Worm (Caenorhabditis elegans): Measurements from ENCODE around the gene mab-10.

mab-10 gene

DNA sequence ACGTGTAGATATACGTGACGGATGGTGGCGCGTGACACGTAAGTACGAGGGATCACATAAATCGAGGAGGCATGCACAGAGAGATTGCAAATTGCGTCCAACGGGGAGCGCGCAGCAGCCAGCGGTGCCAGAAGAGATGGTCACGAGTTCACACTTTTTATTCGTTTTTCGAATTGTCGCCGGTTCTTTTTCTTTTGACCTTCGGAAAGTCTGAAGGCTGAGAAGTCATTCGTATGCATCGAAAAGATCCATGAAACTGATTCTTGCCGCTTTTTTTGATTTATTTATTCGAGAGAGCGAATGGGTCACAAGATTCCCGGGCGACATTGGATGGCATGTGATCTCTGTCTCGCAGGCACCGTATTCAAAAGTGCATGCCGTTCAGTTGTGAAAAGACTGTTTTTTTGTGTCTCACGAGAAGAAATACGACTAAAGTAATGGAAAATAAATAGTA, 31.1 kb downstream of the mab-10 start (continued):
- TF ChIP-seq Y55F3AM.14 (GFP tag; optimal IDR thresholded peaks at IDR 0.05) (peak; percentile 53), ztf-11 (tag; optimal IDR thresholded peaks at IDR 0.05) (no peak), fos-1 (tag; optimal IDR thresholded peaks at IDR 0.05) (no peak)

DNA sequence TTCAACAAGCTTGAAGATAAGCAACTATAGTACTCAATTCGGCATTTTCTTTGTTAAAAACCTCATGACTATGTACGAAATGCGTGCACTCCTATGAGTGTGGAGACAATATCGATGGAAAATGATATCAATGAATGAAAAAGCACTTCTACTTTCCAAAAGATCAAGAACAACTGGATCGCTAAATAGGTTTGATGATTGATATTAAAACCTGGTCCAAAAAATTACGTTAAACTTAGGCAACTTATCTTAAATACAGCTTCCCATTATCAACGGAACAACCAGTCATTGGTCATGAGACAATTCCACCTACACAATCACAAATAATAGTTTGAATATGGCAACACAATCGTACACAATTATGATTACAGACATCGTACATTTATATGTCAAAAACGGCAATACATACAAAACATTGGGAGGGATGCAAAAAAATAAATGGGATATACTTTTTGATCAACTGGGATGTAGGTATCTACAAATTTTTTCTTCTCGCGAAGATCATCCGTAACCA, 31.8 kb downstream of the mab-10 start:
- TF ChIP-seq nhr-21 (tag; optimal IDR thresholded peaks at IDR 0.05) (peak; percentile 23), nhr-6 (tag; optimal IDR thresholded peaks at IDR 0.05) (peak; percentile 13), lin-39 (tag; optimal IDR thresholded peaks at IDR 0.05) (no peak), blmp-1 (tag; optimal IDR thresholded peaks at IDR 0.05; ENCODE audit: insufficient read depth) (no peak), ZK546.5 (tag; optimal IDR thresholded peaks at IDR 0.05) (no peak), peb-1 (tag; optimal IDR thresholded peaks at IDR 0.05) (no peak), F13H6.1 (tag; optimal IDR thresholded peaks at IDR 0.05) (no peak), fos-1 (tag; optimal IDR thresholded peaks at IDR 0.05) (peak; percentile 4), mbf-1 (tag; optimal IDR thresholded peaks at IDR 0.05) (no peak), lsy-2 (tag; optimal IDR thresholded peaks at IDR 0.05) (no peak), nhr-10 (tag; optimal IDR thresholded peaks at IDR 0.05) (no peak), ama-1 (optimal IDR thresholded peaks at IDR 0.05) (peak; percentile 7)

DNA sequence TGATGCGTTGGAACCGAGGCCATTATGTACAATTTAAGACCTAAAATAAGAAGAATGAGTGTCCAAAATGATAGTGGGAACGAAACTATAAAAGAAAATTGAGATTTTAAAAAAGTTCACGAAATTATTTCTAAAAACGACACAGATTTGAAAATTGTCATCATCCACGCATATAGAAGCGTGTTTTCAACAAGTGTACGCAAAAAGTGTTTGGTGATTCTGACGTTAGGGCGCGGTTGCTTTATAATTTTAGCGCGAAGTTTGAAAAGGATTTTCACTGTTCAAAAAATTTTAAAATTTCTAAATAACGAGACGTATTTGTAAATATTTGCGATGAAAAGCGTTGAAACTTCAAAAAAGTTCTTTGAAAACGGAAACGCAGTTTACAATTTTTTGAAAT, 35.5 kb downstream of the mab-10 start, which contains the start of gene cdc-48.1:
cdc-48.1 (minus strand) TSS at position 40 of the 400 bp plus-strand sequence.
- TF ChIP-seq ztf-11 (tag; optimal IDR thresholded peaks at IDR 0.05) (peak; percentile 87), blmp-1 (tag; optimal IDR thresholded peaks at IDR 0.05; ENCODE audit: insufficient read depth) (peak; percentile 97), C34F6.9 (tag; optimal IDR thresholded peaks at IDR 0.05) (peak; percentile 100), nhr-237 (tag; optimal IDR thresholded peaks at IDR 0.05) (peak; percentile 93), egl-27 (tag; optimal IDR thresholded peaks at IDR 0.05) (peak; percentile 100), crh-2 (tag; optimal IDR thresholded peaks at IDR 0.05) (peak; percentile 100), unc-39 (tag; optimal IDR thresholded peaks at IDR 0.05) (peak; percentile 57), fos-1 (tag; optimal IDR thresholded peaks at IDR 0.05) (peak; percentile 100), mbf-1 (tag; optimal IDR thresholded peaks at IDR 0.05) (peak; percentile 70), elt-1 (tag; optimal IDR thresholded peaks at IDR 0.05) (peak; percentile 47), nhr-12 (tag; optimal IDR thresholded peaks at IDR 0.05) (peak; percentile 84), lsy-2 (tag; optimal IDR thresholded peaks at IDR 0.05) (peak; percentile 98 to 99), skn-1 (tag; optimal IDR thresholded peaks at IDR 0.05) (peak; percentile 100), ztf-4 (tag; optimal IDR thresholded peaks at IDR 0.05) (peak; percentile 100), lin-39 (tag; optimal IDR thresholded peaks at IDR 0.05) (peak; percentile 99), nhr-11 (tag; optimal IDR thresholded peaks at IDR 0.05) (peak; percentile 98), R02D3.7 (tag; optimal IDR thresholded peaks at IDR 0.05) (peak; percentile 91), ceh-16 (tag; optimal IDR thresholded peaks at IDR 0.05) (peak; percentile 100), sem-4 (tag; optimal IDR thresholded peaks at IDR 0.05) (peak; percentile 100), ceh-82 (tag; optimal IDR thresholded peaks at IDR 0.05) (peak; percentile 98), nhr-23 (tag; optimal IDR thresholded peaks at IDR 0.05) (peak; percentile 62), nhr-10 (tag; optimal IDR thresholded peaks at IDR 0.05) (peak; percentile 95), unc-55 (GFP tag; optimal IDR thresholded peaks at IDR 0.05) (peak; percentile 100), lin-13 (GFP tag; optimal IDR thresholded peaks at IDR 0.05) (peak; percentile 100), peb-1 (tag; optimal IDR thresholded peaks at IDR 0.05) (peak; percentile 55), mdl-1 (tag; optimal IDR thresholded peaks at IDR 0.05) (peak; percentile 39 to 97), ZK546.5 (tag; optimal IDR thresholded peaks at IDR 0.05) (peak; percentile 93), unc-62 (GFP tag; optimal IDR thresholded peaks at IDR 0.05) (peak; percentile 98), Y55F3AM.14 (GFP tag; optimal IDR thresholded peaks at IDR 0.05) (peak; percentile 99), snpc-4 (tag; optimal IDR thresholded peaks at IDR 0.05) (peak; percentile 95), dmd-4 (tag; optimal IDR thresholded peaks at IDR 0.05) (peak; percentile 78), nhr-77 (tag; optimal IDR thresholded peaks at IDR 0.05) (peak; percentile 99), nhr-25 (tag; optimal IDR thresholded peaks at IDR 0.05) (peak; percentile 100), aly-2 (tag; optimal IDR thresholded peaks at IDR 0.05) (peak; percentile 81), alr-1 (tag; optimal IDR thresholded peaks at IDR 0.05) (no peak), nhr-129 (tag; optimal IDR thresholded peaks at IDR 0.05) (peak; percentile 99), sma-3 (GFP tag; optimal IDR thresholded peaks at IDR 0.05) (peak; percentile 100), F13H6.1 (tag; optimal IDR thresholded peaks at IDR 0.05) (peak; percentile 100), ama-1 (optimal IDR thresholded peaks at IDR 0.05) (peak; percentile 97), sma-9 (GFP tag; optimal IDR thresholded peaks at IDR 0.05) (peak; percentile 100), sma-9 (tag; optimal IDR thresholded peaks at IDR 0.05) (peak; percentile 49), nhr-6 (tag; optimal IDR thresholded peaks at IDR 0.05) (peak; percentile 100), elt-3 (tag; optimal IDR thresholded peaks at IDR 0.05) (no peak), zag-1 (tag; optimal IDR thresholded peaks at IDR 0.05) (peak; percentile 100), gmeb-1 (tag; optimal IDR thresholded peaks at IDR 0.05) (peak; percentile 100), ztf-1 (GFP tag; conservative IDR thresholded peaks at IDR 0.05) (peak; percentile 99; the same call in 1 of the 2 replicates), mab-5 (tag; optimal IDR thresholded peaks at IDR 0.05) (peak; percentile 98), nhr-21 (tag; optimal IDR thresholded peaks at IDR 0.05) (peak; percentile 100)

All from whole organism, L2 larva.